Worm (Caenorhabditis elegans): ENCODE results near the gene pgap-3.

DNA sequence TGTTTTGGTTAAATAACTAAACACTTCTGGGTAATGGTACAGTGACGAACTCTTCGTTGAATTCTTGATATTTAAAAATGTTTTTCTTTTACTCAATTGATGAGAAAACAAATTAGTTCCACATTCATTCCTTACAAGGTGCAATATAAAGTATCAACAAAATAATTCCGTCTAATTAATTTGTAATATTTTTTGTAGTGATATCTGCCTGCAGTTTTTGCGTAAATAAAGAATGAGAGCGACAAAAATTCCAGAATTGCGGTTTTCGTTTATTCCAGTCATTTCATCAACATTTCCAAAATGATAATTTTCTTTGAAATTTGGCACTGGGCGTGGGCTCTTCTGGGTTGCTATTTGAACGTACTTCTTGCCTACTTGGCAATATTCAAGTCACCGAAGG is 7.6 kb upstream of the pgap-3 start, which contains the start of gene srd-20:
- TF ChIP-seq nhr-237 (tag; optimal IDR thresholded peaks at IDR 0.05) (no peak), tbx-2 (tag; optimal IDR thresholded peaks at IDR 0.05) (no peak), hmg-11 (tag; optimal IDR thresholded peaks at IDR 0.05) (no peak), unc-39 (tag; optimal IDR thresholded peaks at IDR 0.05) (no peak), skn-1 (tag; optimal IDR thresholded peaks at IDR 0.05) (no peak), ceh-16 (tag; optimal IDR thresholded peaks at IDR 0.05) (no peak), unc-62 (GFP tag; optimal IDR thresholded peaks at IDR 0.05) (no peak), nhr-28 (tag; optimal IDR thresholded peaks at IDR 0.05) (no peak), nhr-76 (tag; optimal IDR thresholded peaks at IDR 0.05) (no peak)

Data from whole organism, L3 larva.